Worm (Caenorhabditis elegans) whole organism, L3 larva: ENCODE measurements around the gene grl-17.

ENCODE experiments used
- ZK546.5 ChIP-seq: sonication (generic microtip); optimal IDR thresholded peaks from 2 replicates; lab custom pipeline; 2017; ENCODE audit warnings: missing biosample characterization, missing genetic modification characterization
- aly-2 ChIP-seq: fragments of 150-350 bp; optimal IDR thresholded peaks from 2 replicates; lab custom pipeline; 2014; ENCODE audit warnings: missing biosample characterization, missing genetic modification characterization
- ama-1 ChIP-seq: fragments of 150-350 bp; optimal IDR thresholded peaks from 2 replicates; lab custom pipeline; 2018
- ceh-28 ChIP-seq: fragments of 150-350 bp; optimal IDR thresholded peaks from 2 replicates; lab custom pipeline; 2014; ENCODE audit warnings: missing biosample characterization, missing genetic modification reagents, missing genetic modification characterization
- daf-12 ChIP-seq: fragments of 150-350 bp; optimal IDR thresholded peaks from 2 replicates; lab custom pipeline; 2014; ENCODE audit warnings: missing biosample characterization, missing genetic modification reagents, missing genetic modification characterization
- egl-27 ChIP-seq: sonication (generic microtip); optimal IDR thresholded peaks from 4 replicates; lab custom pipeline; 2017; ENCODE audit warnings: missing biosample characterization, missing genetic modification reagents, missing genetic modification characterization
- elt-2 ChIP-seq: sonication (generic microtip); optimal IDR thresholded peaks from 2 replicates; lab custom pipeline; 2016; ENCODE audit warnings: missing genetic modification reagents, mild to moderate bottlenecking, missing genetic modification characterization, missing compliant biosample characterization
- elt-3 ChIP-seq, 3 experiments: fragments of 150-350 bp in 1 of 3; sonication (generic microtip) in 2 of 3; optimal IDR thresholded peaks; 2 replicates in 2 of 3; 4 replicates in 1 of 3; lab custom pipeline; 2014 to 2017; ENCODE audit warnings: missing biosample characterization in 3 of 3, missing genetic modification characterization in 3 of 3
- eor-1 ChIP-seq, 2 experiments: fragments of 150-350 bp; optimal IDR thresholded peaks; 2 replicates each; lab custom pipeline; 2014 to 2018; ENCODE audit warnings: missing biosample characterization in 2 of 2, missing genetic modification characterization in 2 of 2
- fos-1 ChIP-seq: fragments of 150-350 bp; optimal IDR thresholded peaks from 2 replicates; lab custom pipeline; 2014; ENCODE audit warnings: missing biosample characterization, missing genetic modification characterization
- jun-1 ChIP-seq: fragments of 150-350 bp; optimal IDR thresholded peaks from 2 replicates; lab custom pipeline; 2014; ENCODE audit warnings: missing biosample characterization, missing genetic modification reagents, missing genetic modification characterization
- lin-15B ChIP-seq: fragments of 150-350 bp; optimal IDR thresholded peaks from 2 replicates; lab custom pipeline; 2014; ENCODE audit warnings: missing biosample characterization, missing genetic modification characterization
- mdl-1 ChIP-seq: fragments of 150-350 bp; optimal IDR thresholded peaks from 2 replicates; lab custom pipeline; 2014; ENCODE audit warnings: missing biosample characterization, missing genetic modification characterization
- nhr-11 ChIP-seq: fragments of 150-350 bp; optimal IDR thresholded peaks from 2 replicates; lab custom pipeline; 2014; ENCODE audit warnings: missing biosample characterization, missing genetic modification characterization
- nhr-25 ChIP-seq: sonication (generic microtip); optimal IDR thresholded peaks from 2 replicates; lab custom pipeline; 2017; ENCODE audit warnings: missing biosample characterization, missing genetic modification characterization
- nhr-67 ChIP-seq: fragments of 150-350 bp; optimal IDR thresholded peaks from 2 replicates; lab custom pipeline; 2014; ENCODE audit warnings: missing biosample characterization, missing genetic modification characterization
- nhr-76 ChIP-seq: fragments of 150-350 bp; sonication (generic microtip); optimal IDR thresholded peaks from 5 replicates; lab custom pipeline; 2014; ENCODE audit warnings: missing biosample characterization, missing genetic modification characterization
- nhr-77 ChIP-seq: fragments of 150-350 bp; optimal IDR thresholded peaks from 2 replicates; lab custom pipeline; 2014; ENCODE audit warnings: missing biosample characterization, missing genetic modification characterization
- pha-4 ChIP-seq: fragments of 150-350 bp; optimal IDR thresholded peaks from 2 replicates; lab custom pipeline; 2014; ENCODE audit warnings: missing biosample characterization, missing genetic modification reagents, missing genetic modification characterization
- pqm-1 ChIP-seq: fragments of 150-350 bp; optimal IDR thresholded peaks from 2 replicates; lab custom pipeline; 2017; ENCODE audit warnings: missing biosample characterization, missing genetic modification characterization, inconsistent platforms
- sea-2 ChIP-seq: fragments of 150-350 bp; sonication (generic microtip); optimal IDR thresholded peaks from 4 replicates; lab custom pipeline; 2014; ENCODE audit warnings: missing biosample characterization, missing genetic modification reagents, missing genetic modification characterization
- snpc-4 ChIP-seq: fragments of 150-350 bp; optimal IDR thresholded peaks from 2 replicates; lab custom pipeline; 2014; ENCODE audit warnings: missing biosample characterization, missing genetic modification characterization
- tbx-2 ChIP-seq: sonication (generic microtip); optimal IDR thresholded peaks from 2 replicates; lab custom pipeline; 2016; ENCODE audit warnings: mild to moderate bottlenecking, missing genetic modification characterization, missing compliant biosample characterization
- unc-39 ChIP-seq: sonication (generic microtip); optimal IDR thresholded peaks from 4 replicates; lab custom pipeline; 2017; ENCODE audit warnings: missing biosample characterization, missing genetic modification characterization
- unc-62 ChIP-seq: fragments of 150-350 bp; sonication (generic microtip); optimal IDR thresholded peaks from 4 replicates; lab custom pipeline; 2014; ENCODE audit warnings: missing biosample characterization, missing genetic modification reagents, missing genetic modification characterization
- ztf-11 ChIP-seq: fragments of 150-350 bp; optimal IDR thresholded peaks from 2 replicates; lab custom pipeline; 2014; ENCODE audit warnings: missing biosample characterization, missing genetic modification characterization
- ztf-4 ChIP-seq: fragments of 150-350 bp; optimal IDR thresholded peaks from 2 replicates; lab custom pipeline; 2014; ENCODE audit warnings: missing biosample characterization, missing genetic modification characterization

The grl-17 gene

DNA sequence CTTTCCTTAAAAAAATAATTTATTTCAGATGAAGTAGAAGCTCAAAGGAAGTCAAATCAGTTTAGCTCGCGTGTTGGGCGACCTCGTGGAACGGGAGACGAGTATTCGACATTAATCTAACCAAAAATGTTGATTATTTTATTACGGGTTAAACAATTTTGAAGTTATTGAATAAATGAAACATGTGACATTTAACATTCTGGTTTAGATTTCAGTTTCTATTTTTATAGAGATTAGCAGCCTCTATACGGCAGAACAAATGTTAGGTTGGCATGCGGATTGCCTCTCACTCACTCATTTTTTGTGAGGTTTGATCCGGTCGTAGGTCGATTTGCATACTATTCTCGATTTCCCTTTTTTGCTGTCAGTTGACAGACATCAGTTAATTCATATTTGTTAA is 20.7 kb upstream of the grl-17 start, which contains the start of gene F53F4.1:
Gene F53F4.1, plus strand, starts transcription at position 301 of the 400 bp plus-strand sequence.
- TF ChIP-seq elt-3 (tag; optimal IDR thresholded peaks at IDR 0.05; lab: Kevin White, UChicago) (no peak), nhr-67 (tag; lab: Kevin White, UChicago) (no peak), mdl-1 (tag; lab: Kevin White, UChicago) (no peak), egl-27 (no peak), ceh-28 (tag; lab: Kevin White, UChicago) (no peak), jun-1 (tag; lab: Kevin White, UChicago) (no peak), nhr-77 (tag; lab: Kevin White, UChicago) (no peak), fos-1 (tag; lab: Kevin White, UChicago) (no peak), pqm-1 (tag; lab: Kevin White, UChicago) (no peak), tbx-2 (tag; lab: Kevin White, UChicago) (no peak), ZK546.5 (tag; lab: Kevin White, UChicago) (no peak)

DNA sequence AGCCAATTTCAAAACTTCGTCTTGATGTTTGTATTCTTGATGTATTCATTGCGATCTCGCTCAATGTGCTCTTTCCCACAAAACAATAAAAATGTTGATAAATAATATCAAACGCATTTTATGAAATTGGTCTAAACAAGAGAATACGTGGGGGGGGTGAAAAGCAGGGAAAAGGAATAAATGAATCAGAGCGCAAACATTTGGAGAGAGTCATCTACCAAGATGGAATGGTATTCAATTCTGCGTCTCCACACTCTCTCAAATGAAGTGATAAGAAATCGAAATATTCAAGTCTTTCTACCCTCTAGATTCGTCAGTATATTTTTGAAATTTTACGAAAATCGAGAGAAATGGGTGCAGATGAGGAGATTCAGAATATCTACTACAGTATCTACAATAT is 17.0 kb upstream of the grl-17 start, which contains the start of gene C50B8.5:
Gene C50B8.5, plus strand, starts transcription at position 273 of the 400 bp plus-strand sequence.
- TF ChIP-seq elt-2 (tag; lab: Kevin White, UChicago) (peak; percentile 56), pqm-1 (tag; lab: Kevin White, UChicago) (peak; percentile 72), pha-4 (peak; percentile 67), unc-39 (no peak), snpc-4 (tag; lab: Kevin White, UChicago) (no peak)

DNA sequence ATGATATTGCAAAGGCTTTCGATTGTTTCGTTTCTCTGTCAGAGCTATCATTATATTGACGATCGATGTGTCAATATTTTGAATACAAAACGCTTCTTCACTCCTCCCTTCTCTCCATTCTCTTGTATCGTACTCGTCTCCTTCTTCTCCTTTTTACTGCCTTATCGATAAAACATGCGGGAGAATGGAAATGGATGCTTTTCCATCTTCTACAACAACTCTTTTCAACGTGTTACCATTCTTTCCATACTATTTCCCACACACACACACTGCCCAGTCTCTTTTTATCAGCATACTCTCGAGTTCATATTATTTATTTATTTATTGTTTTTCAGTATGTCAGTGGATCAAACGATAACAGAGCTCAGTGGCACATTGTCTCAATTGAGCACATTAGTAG is 14.9 kb upstream of the grl-17 start, which contains the start of gene C50B8.6:
Gene C50B8.6, plus strand, starts transcription at position 336 of the 400 bp plus-strand sequence.
- TF ChIP-seq elt-2 (tag; lab: Kevin White, UChicago), result peak; percentile 67
- TF ChIP-seq egl-27, result no peak
- TF ChIP-seq ama-1 (lab: Kevin White, UChicago), result no peak
- peak; percentile 52 for TF ChIP-seq pha-4

DNA sequence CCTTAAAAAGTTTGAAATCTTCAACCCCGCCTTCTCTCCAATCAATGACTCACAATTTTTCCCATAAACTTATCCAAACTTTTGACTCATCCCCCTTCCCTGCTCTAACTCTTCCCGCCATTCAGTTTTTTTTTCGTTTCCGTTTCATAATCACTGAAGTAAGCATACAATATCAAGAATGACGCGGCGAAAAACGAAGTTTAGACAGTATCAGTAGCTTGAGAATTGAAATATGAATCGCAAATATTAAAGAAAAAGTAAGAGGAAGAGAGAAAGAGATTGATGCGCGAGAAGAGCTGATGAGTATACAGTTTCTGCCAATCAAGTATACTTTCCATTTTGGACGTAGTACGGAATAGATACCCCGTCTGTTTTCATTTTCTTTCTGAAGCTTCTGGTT is 13.7 kb upstream of the grl-17 start:
- TF ChIP-seq sea-2, result no peak
- no peak for TF ChIP-seq unc-62
- no peak for TF ChIP-seq nhr-11
- TF ChIP-seq ztf-4 (tag; lab: Kevin White, UChicago), result no peak

DNA sequence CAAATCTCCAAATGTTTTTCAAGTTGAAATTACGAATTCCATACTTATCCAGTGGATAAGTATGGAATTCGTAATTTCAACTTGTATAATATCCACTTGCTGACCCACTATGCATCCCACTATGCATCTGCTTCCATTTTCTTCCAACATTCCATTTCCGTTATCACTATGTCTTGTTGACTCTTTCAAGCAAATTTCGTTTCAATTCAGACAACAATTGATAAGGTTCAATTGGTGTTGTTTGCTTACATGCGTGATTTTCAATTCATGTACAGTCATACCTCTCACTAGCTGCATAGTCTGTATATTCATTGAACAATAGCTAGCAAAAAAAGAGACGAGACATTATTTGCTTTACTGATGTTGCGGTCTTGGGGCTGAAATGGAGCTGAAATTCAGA is 13.1 kb upstream of the grl-17 start:
- TF ChIP-seq tbx-2 (tag; lab: Kevin White, UChicago) (no peak), fos-1 (tag; lab: Kevin White, UChicago) (no peak), elt-2 (tag; lab: Kevin White, UChicago) (peak; percentile 71), nhr-25 (tag; lab: Kevin White, UChicago) (no peak), pqm-1 (tag; lab: Kevin White, UChicago) (peak; percentile 80), nhr-76 (no peak), eor-1 (tag; optimal IDR thresholded peaks at IDR 0.05; lab: Kevin White, UChicago) (no peak), nhr-67 (tag; lab: Kevin White, UChicago) (no peak), aly-2 (no peak), lin-15B (tag; lab: Kevin White, UChicago) (no peak), ztf-11 (no peak), unc-39 (no peak), egl-27 (no peak), ZK546.5 (tag; lab: Kevin White, UChicago) (no peak), snpc-4 (tag; lab: Kevin White, UChicago) (no peak), mdl-1 (tag; lab: Kevin White, UChicago) (no peak), ama-1 (lab: Kevin White, UChicago) (no peak), pha-4 (peak; percentile 86)

DNA sequence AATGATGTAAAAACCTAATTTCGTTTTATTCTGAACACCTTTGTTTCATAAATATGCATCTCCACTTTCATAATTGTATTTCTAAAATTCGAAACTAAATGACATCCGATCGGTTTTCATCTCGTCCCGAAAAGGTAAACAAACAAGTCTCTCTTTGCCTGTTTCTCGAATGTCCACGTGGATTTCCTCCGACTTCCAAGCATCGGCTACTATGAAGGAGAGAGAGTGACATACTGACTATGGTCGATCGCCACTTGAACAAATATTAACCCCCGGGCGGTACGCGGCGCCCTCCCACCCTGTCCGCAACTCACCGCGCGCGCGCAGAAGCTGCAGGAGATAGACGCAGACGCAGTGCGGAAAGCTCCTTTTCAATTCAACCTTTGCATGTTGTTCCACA is 12.1 kb upstream of the grl-17 start:
- TF ChIP-seq daf-12 (no peak), pha-4 (peak; percentile 75)

DNA sequence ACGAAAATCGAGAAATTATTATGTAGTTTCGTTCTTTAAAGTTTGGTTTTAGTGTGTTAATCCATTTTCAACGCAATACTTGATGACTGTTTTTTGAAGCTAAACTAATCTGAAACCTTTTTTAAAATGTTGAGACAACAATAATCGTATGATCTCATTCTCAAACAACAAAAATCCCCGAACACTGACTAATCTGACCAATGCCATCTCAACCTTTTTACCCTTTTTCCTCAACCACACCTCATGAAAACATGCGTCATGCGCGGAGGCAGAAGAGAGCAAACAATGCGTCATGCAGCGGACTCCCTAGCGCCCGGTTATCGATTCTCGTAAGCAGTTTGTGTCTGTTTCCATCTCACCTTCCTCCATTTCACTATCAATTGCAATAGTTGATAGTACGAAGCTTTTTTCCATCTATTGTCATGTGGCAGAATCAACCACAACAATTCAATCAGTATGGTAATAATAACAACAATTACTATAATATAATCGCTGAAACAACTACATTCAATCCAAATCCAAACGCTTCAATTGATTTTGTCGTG is 8.0 kb upstream of the grl-17 start, which contains the start of gene C50B8.4:
Gene C50B8.4, plus strand, starts transcription at position 299 of the 545 bp plus-strand sequence.
- peak; percentile 24 for TF ChIP-seq pha-4
- TF ChIP-seq elt-2 (tag; lab: Kevin White, UChicago), result peak; percentile 67
- peak; percentile 64 for TF ChIP-seq pqm-1 (tag; lab: Kevin White, UChicago)
- TF ChIP-seq snpc-4 (tag; lab: Kevin White, UChicago), result peak; percentile 24
- no peak for TF ChIP-seq ceh-28 (tag; lab: Kevin White, UChicago)
